Worm (Caenorhabditis elegans) whole organism, young adult: ENCODE data around the gene pptr-2.

ENCODE experiments used
- C06A6.2 ChIP-seq: fragments of 200-800 bp; sonication (Bioruptor generic); conservative IDR thresholded peaks from 2 replicates; pipeline ENCODE4 v1.3.6; 2022; ENCODE audit warnings: missing genetic modification characterization, missing compliant biosample characterization
- F33H1.4 ChIP-seq: fragments of 200-800 bp; sonication (Bioruptor generic); IDR thresholded peaks from 2 replicates; pipeline ENCODE4 v1.3.6; 2022; ENCODE audit warnings: missing genetic modification reagents, missing genetic modification characterization, missing compliant biosample characterization
- atf-7 ChIP-seq: sonication (generic microtip); optimal IDR thresholded peaks from 2 replicates; lab custom pipeline; 2017; ENCODE audit warnings: mild to moderate bottlenecking, missing genetic modification characterization, missing compliant biosample characterization
- ceh-58 ChIP-seq: fragments of 200-800 bp; sonication (Bioruptor generic); IDR thresholded peaks from 2 replicates; pipeline ENCODE4 v1.3.6; 2022; ENCODE audit warnings: missing genetic modification characterization, missing compliant biosample characterization
- dpl-1 ChIP-seq: fragments of 150-350 bp; optimal IDR thresholded peaks from 2 replicates; lab custom pipeline; 2014; ENCODE audit warnings: missing biosample characterization, missing genetic modification reagents, missing genetic modification characterization
- egl-18 ChIP-seq: fragments of 200-800 bp; sonication (Bioruptor generic); IDR thresholded peaks from 2 replicates; pipeline ENCODE4 v1.3.6; 2022; ENCODE audit warnings: missing genetic modification reagents, missing genetic modification characterization, missing compliant biosample characterization
- nhr-27 ChIP-seq: fragments of 200-800 bp; sonication (Bioruptor generic); optimal IDR thresholded peaks from 2 replicates; lab custom pipeline; 2018; ENCODE audit warnings: mild to moderate bottlenecking, missing genetic modification characterization, moderate library complexity, missing compliant biosample characterization
- unc-130 ChIP-seq: sonication (generic microtip); optimal IDR thresholded peaks from 2 replicates; lab custom pipeline; 2016; ENCODE audit warnings: missing genetic modification reagents, missing genetic modification characterization, missing compliant biosample characterization
- unc-62 ChIP-seq: fragments of 150-350 bp; optimal IDR thresholded peaks from 2 replicates; lab custom pipeline; 2014; ENCODE audit warnings: missing biosample characterization, missing genetic modification reagents, missing genetic modification characterization
- ztf-28 ChIP-seq: fragments of 200-800 bp; sonication (Bioruptor generic); IDR thresholded peaks from 2 replicates; pipeline ENCODE4 v1.3.6; 2022; ENCODE audit warnings: missing genetic modification reagents, missing genetic modification characterization, missing compliant biosample characterization

- TF ChIP-seq egl-18 (GFP tag; lab: Robert Waterston, UW) (no peak), ceh-58 (no peak), C06A6.2 (GFP tag; lab: Robert Waterston, UW) (no peak), dpl-1 (GFP tag; lab: Kevin White, UChicago) (no peak), ztf-28 (GFP tag; lab: Robert Waterston, UW) (no peak), unc-130 (GFP tag; lab: Kevin White, UChicago) (no peak), atf-7 (tag; lab: Kevin White, UChicago) (no peak), unc-62 (GFP tag; lab: Kevin White, UChicago) (no peak), F33H1.4 (GFP tag; lab: Robert Waterston, UW) (no peak), nhr-27 (tag; lab: Kevin White, UChicago) (no peak)
These were observed 19.1 kb upstream of the pptr-2 start, which contains the start of gene T04C12.7 for ce11 chrV:11053827-11054226.
